Worm (Caenorhabditis elegans) whole organism, midembryonic: ENCODE measurements around the gene gtf-2E1.

ENCODE experiments used
- T22C8.4 ChIP-seq: fragments of 200-800 bp; sonication (Bioruptor generic); IDR thresholded peaks from 2 replicates; pipeline ENCODE4 v1.3.6; 2022; ENCODE audit warnings: missing genetic modification characterization, missing compliant biosample characterization
- flt-1 ChIP-seq: fragments of 200-800 bp; sonication (Bioruptor generic); IDR thresholded peaks from 2 replicates; pipeline ENCODE4 v1.3.6; 2022; ENCODE audit warnings: missing genetic modification characterization, missing compliant biosample characterization
- klf-2 ChIP-seq: fragments of 200-800 bp; sonication (Bioruptor generic); conservative IDR thresholded peaks from 2 replicates; pipeline ENCODE4 v1.3.6; 2022; ENCODE audit warnings: missing genetic modification reagents, missing genetic modification characterization, missing compliant biosample characterization
- med-1 ChIP-seq: sonication (generic microtip); optimal IDR thresholded peaks from 2 replicates; lab custom pipeline; 2017; ENCODE audit warnings: missing genetic modification characterization, mild to moderate bottlenecking, missing compliant biosample characterization, antibody characterized with exemption, missing genetic modification reagents; ENCODE audit not compliant: insufficient read depth
- ref-1 ChIP-seq: fragments of 200-800 bp; sonication (Bioruptor generic); conservative IDR thresholded peaks from 2 replicates; pipeline ENCODE4 v1.3.6; 2022; ENCODE audit warnings: missing genetic modification reagents, missing genetic modification characterization, missing compliant biosample characterization
- ztf-23 ChIP-seq: fragments of 200-800 bp; sonication (Bioruptor generic); IDR thresholded peaks from 2 replicates; pipeline ENCODE4 v1.3.6; 2022; ENCODE audit warnings: missing genetic modification reagents, missing genetic modification characterization, missing compliant biosample characterization
- ztf-29 ChIP-seq: fragments of 200-800 bp; sonication (Bioruptor generic); IDR thresholded peaks from 2 replicates; pipeline ENCODE4 v1.3.6; 2022; ENCODE audit warnings: missing genetic modification reagents, missing genetic modification characterization, missing compliant biosample characterization

DNA sequence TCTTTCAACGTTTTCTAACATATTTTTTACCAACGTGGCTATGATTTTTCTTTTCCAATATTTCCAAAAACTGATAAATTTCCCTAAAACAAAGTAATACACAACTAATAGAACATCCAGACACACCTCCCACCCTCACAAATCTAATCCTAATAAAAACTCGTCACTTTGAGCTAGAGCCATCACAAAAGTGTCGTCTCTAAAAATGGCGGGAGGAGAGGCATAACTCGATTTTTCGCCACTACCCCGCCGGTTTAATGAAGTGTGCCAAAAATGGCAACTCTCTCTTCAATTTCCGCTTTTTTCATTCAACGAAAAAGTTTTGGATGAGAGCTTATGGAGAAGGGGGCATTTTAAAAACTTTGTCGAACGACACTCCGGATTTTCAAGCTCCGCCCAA lies 22.2 kb upstream of the gtf-2E1 start:
- TF ChIP-seq ref-1 (no peak), ztf-23 (GFP tag; lab: Robert Waterston, UW) (no peak), T22C8.4 (no peak), med-1 (GFP tag; lab: Kevin White, UChicago) (no peak), ztf-29 (no peak), flt-1 (no peak), klf-2 (GFP tag; lab: Robert Waterston, UW) (no peak)
